Fruit fly (Drosophila melanogaster) whole organism, embryonic: ENCODE measurements around the gene CG32313.

Experiments used
- Blimp-1 ChIP-seq: fragments of 200-800 bp; sonication (Bioruptor generic); optimal IDR thresholded peaks from 3 replicates; lab custom pipeline; 2018; ENCODE audit warnings: missing biosample characterization, missing genetic modification characterization, mild to moderate bottlenecking, moderate library complexity, missing genetic modification reagents
- CG10565 ChIP-seq: fragments of 200-800 bp; sonication (Bioruptor generic); optimal IDR thresholded peaks from 3 replicates; lab custom pipeline; 2016; ENCODE audit warnings: missing biosample characterization, mild to moderate bottlenecking, missing genetic modification characterization
- CG10654 ChIP-seq: fragments of 200-800 bp; sonication (Bioruptor generic); optimal IDR thresholded peaks from 2 replicates; lab custom pipeline; 2016; ENCODE audit warnings: missing biosample characterization, missing genetic modification characterization
- CG11085 ChIP-seq: fragments of 200-800 bp; sonication (Bioruptor generic); IDR thresholded peaks from 2 replicates; pipeline ENCODE4 v1.3.6; 2022; ENCODE audit warnings: missing biosample characterization, missing genetic modification characterization
- CG11247 ChIP-seq: fragments of 200-800 bp; sonication (Bioruptor generic); IDR thresholded peaks from 2 replicates; pipeline ENCODE4 v1.3.6; 2022; ENCODE audit warnings: missing biosample characterization, missing genetic modification characterization
- CG11398 ChIP-seq: fragments of 200-800 bp; sonication (Bioruptor generic); optimal IDR thresholded peaks from 2 replicates; lab custom pipeline; 2016; ENCODE audit warnings: missing biosample characterization, missing genetic modification characterization
- CG12659 ChIP-seq: fragments of 200-800 bp; sonication (Bioruptor generic); optimal IDR thresholded peaks from 3 replicates; lab custom pipeline; 2017; ENCODE audit warnings: mild to moderate bottlenecking, missing biosample characterization, missing genetic modification reagents, missing genetic modification characterization
- CG1529 ChIP-seq: fragments of 200-800 bp; sonication (Bioruptor generic); optimal IDR thresholded peaks from 3 replicates; lab custom pipeline; 2018; ENCODE audit warnings: missing biosample characterization, missing genetic modification characterization
- CG16863 ChIP-seq: fragments of 200-800 bp; sonication (Bioruptor generic); optimal IDR thresholded peaks from 3 replicates; lab custom pipeline; 2016; ENCODE audit warnings: missing biosample characterization, missing genetic modification characterization
- CG1832 ChIP-seq: fragments of 200-800 bp; sonication (Bioruptor generic); optimal IDR thresholded peaks from 2 replicates; lab custom pipeline; 2017; ENCODE audit warnings: missing biosample characterization, mild to moderate bottlenecking, missing genetic modification characterization, inconsistent platforms
- CG18599 ChIP-seq: fragments of 200-800 bp; sonication (Bioruptor generic); optimal IDR thresholded peaks from 3 replicates; lab custom pipeline; 2017; ENCODE audit warnings: missing biosample characterization, missing genetic modification characterization, mild to moderate bottlenecking, moderate library complexity, missing genetic modification reagents
- CG30020 ChIP-seq: fragments of 200-800 bp; optimal IDR thresholded peaks from 2 replicates; lab custom pipeline; 2019; ENCODE audit warnings: missing biosample characterization, mild to moderate bottlenecking, missing genetic modification characterization, moderate library complexity
- CG31441 ChIP-seq: fragments of 200-800 bp; sonication (Bioruptor generic); IDR thresholded peaks from 2 replicates; pipeline ENCODE4 v1.3.6; 2022; ENCODE audit warnings: missing biosample characterization, missing genetic modification characterization
- CG32532 ChIP-seq: fragments of 200-800 bp; sonication (Bioruptor generic); IDR thresholded peaks from 2 replicates; pipeline ENCODE4 v1.3.6; 2022; ENCODE audit warnings: missing biosample characterization, missing genetic modification characterization
- CG34376 ChIP-seq: fragments of 200-800 bp; sonication (Bioruptor generic); optimal IDR thresholded peaks from 2 replicates; lab custom pipeline; 2018; ENCODE audit warnings: missing biosample characterization, mild to moderate bottlenecking, missing genetic modification characterization
- CG34422 ChIP-seq: fragments of 200-800 bp; sonication (Bioruptor generic); IDR thresholded peaks from 3 replicates; pipeline ENCODE4 v1.3.6; 2022; ENCODE audit warnings: missing biosample characterization, missing genetic modification characterization
- CG43689 ChIP-seq: fragments of 200-800 bp; sonication (Bioruptor generic); IDR thresholded peaks from 2 replicates; pipeline ENCODE4 v1.3.6; 2022; ENCODE audit warnings: missing biosample characterization, missing genetic modification characterization
- CG4730 ChIP-seq: fragments of 200-800 bp; sonication (Bioruptor generic); IDR thresholded peaks from 2 replicates; pipeline ENCODE4 v1.3.6; 2022; ENCODE audit warnings: missing biosample characterization, missing genetic modification characterization
- CG4854 ChIP-seq: fragments of 200-800 bp; sonication (Bioruptor generic); optimal IDR thresholded peaks from 2 replicates; lab custom pipeline; 2016; ENCODE audit warnings: missing biosample characterization, missing genetic modification characterization, inconsistent platforms
- CG6765 ChIP-seq: fragments of 200-800 bp; sonication (Bioruptor generic); optimal IDR thresholded peaks from 3 replicates; lab custom pipeline; 2017; ENCODE audit warnings: missing biosample characterization, mild to moderate bottlenecking, missing genetic modification characterization
- CG7745 ChIP-seq: fragments of 200-800 bp; sonication (Bioruptor generic); optimal IDR thresholded peaks from 2 replicates; lab custom pipeline; 2018; ENCODE audit warnings: missing biosample characterization, mild to moderate bottlenecking, missing genetic modification characterization, moderate library complexity
- Chrac-16 ChIP-seq: fragments of 200-800 bp; sonication (Bioruptor generic); optimal IDR thresholded peaks from 3 replicates; lab custom pipeline; 2016; ENCODE audit warnings: missing biosample characterization, missing genetic modification characterization
- D ChIP-seq, 2 experiments: fragments of 200-800 bp in 1 of 2; fragments of >200 bp in 1 of 2; sonication (Bioruptor generic) in 1 of 2; optimal IDR thresholded peaks; 2 replicates in 1 of 2; 3 replicates in 1 of 2; lab custom pipeline; 2017; ENCODE audit warnings: mild to moderate bottlenecking in 1 of 2, missing biosample characterization in 1 of 2, missing genetic modification characterization in 1 of 2, missing genetic modification reagents in 1 of 2
- D19A ChIP-seq: fragments of 200-800 bp; optimal IDR thresholded peaks from 3 replicates; lab custom pipeline; 2019; ENCODE audit warnings: missing biosample characterization, mild to moderate bottlenecking, missing genetic modification characterization, moderate library complexity
- Fer2 ChIP-seq: fragments of 200-800 bp; sonication (Bioruptor generic); optimal IDR thresholded peaks from 2 replicates; lab custom pipeline; 2018; ENCODE audit warnings: missing biosample characterization, mild to moderate bottlenecking, missing genetic modification characterization, moderate library complexity
- HLH3B ChIP-seq: fragments of 200-800 bp; sonication (Bioruptor generic); IDR thresholded peaks from 2 replicates; pipeline ENCODE4 v1.3.6; 2022; ENCODE audit warnings: missing biosample characterization, missing genetic modification characterization
- MBD-R2 ChIP-seq: fragments of 200-800 bp; sonication (Bioruptor generic); IDR thresholded peaks from 2 replicates; pipeline ENCODE4 v1.3.6; 2022; ENCODE audit warnings: missing biosample characterization, missing genetic modification characterization
- NC2α ChIP-seq: fragments of 200-800 bp; sonication (Bioruptor generic); optimal IDR thresholded peaks from 2 replicates; lab custom pipeline; 2016; ENCODE audit warnings: missing biosample characterization, missing genetic modification characterization
- NC2β ChIP-seq: fragments of 200-800 bp; sonication (Bioruptor generic); optimal IDR thresholded peaks from 2 replicates; lab custom pipeline; 2016; ENCODE audit warnings: missing biosample characterization, missing genetic modification characterization
- Optix ChIP-seq: fragments of 200-800 bp; sonication (Bioruptor generic); IDR thresholded peaks from 3 replicates; pipeline ENCODE4 v1.3.6; 2022; ENCODE audit warnings: missing biosample characterization, missing genetic modification characterization
- Rfx ChIP-seq: fragments of 200-800 bp; sonication (Bioruptor generic); IDR thresholded peaks from 2 replicates; pipeline ENCODE4 v1.3.6; 2022; ENCODE audit warnings: missing biosample characterization, missing genetic modification characterization
- Spps ChIP-seq: fragments of 200-800 bp; sonication (Bioruptor generic); optimal IDR thresholded peaks from 2 replicates; lab custom pipeline; 2018; ENCODE audit warnings: missing biosample characterization, mild to moderate bottlenecking, missing genetic modification characterization
- Taf1 ChIP-seq: fragments of 200-800 bp; sonication (Bioruptor generic); IDR thresholded peaks from 2 replicates; pipeline ENCODE4 v1.3.6; 2022; ENCODE audit warnings: missing biosample characterization, missing genetic modification characterization
- Usf ChIP-seq: fragments of 200-800 bp; sonication (Bioruptor generic); optimal IDR thresholded peaks from 2 replicates; lab custom pipeline; 2017; ENCODE audit warnings: missing genotype, missing biosample characterization, missing genetic modification characterization
- Xrp1 ChIP-seq: fragments of 200-800 bp; sonication (Bioruptor generic); IDR thresholded peaks from 2 replicates; pipeline ENCODE4 v1.3.6; 2022; ENCODE audit warnings: missing biosample characterization, missing genetic modification characterization
- cad ChIP-seq: fragments of >200 bp; optimal IDR thresholded peaks from 2 replicates; lab custom pipeline; 2017; ENCODE audit warnings: missing biosample characterization, missing genetic modification characterization
- crol ChIP-seq: fragments of 200-800 bp; sonication (Bioruptor generic); IDR thresholded peaks from 2 replicates; pipeline ENCODE4 v1.3.6; 2022; ENCODE audit warnings: missing biosample characterization, missing genetic modification characterization
- crp ChIP-seq, 2 experiments: fragments of 200-800 bp; sonication (Bioruptor generic); optimal IDR thresholded peaks; 2 replicates in 1 of 2; 3 replicates in 1 of 2; lab custom pipeline; 2017; ENCODE audit warnings: missing biosample characterization in 2 of 2, missing genetic modification characterization in 2 of 2, mild to moderate bottlenecking in 1 of 2, moderate library complexity in 1 of 2
- cwo ChIP-seq: fragments of 200-800 bp; sonication (Bioruptor generic); optimal IDR thresholded peaks from 3 replicates; lab custom pipeline; 2017; ENCODE audit warnings: missing biosample characterization, missing genetic modification characterization, mild to moderate bottlenecking, moderate library complexity, missing genetic modification reagents
- gsb ChIP-seq: fragments of 200-800 bp; sonication (Bioruptor generic); IDR thresholded peaks from 2 replicates; pipeline ENCODE4 v1.3.6; 2022; ENCODE audit warnings: missing biosample characterization, missing genetic modification characterization
- gsb-n ChIP-seq: fragments of 200-800 bp; sonication (Bioruptor generic); optimal IDR thresholded peaks from 3 replicates; lab custom pipeline; 2018; ENCODE audit warnings: missing biosample characterization, mild to moderate bottlenecking, missing genetic modification characterization
- hkb ChIP-seq, 2 experiments: fragments of 200-800 bp in 1 of 2; fragments of >200 bp in 1 of 2; sonication (Bioruptor generic) in 1 of 2; IDR thresholded peaks in 1 of 2; optimal IDR thresholded peaks in 1 of 2; 2 replicates each; pipeline versions ENCODE4 v1.3.6 to Lab custom; 2017 to 2022; ENCODE audit warnings: missing biosample characterization in 1 of 2, missing genetic modification characterization in 1 of 2
- kay ChIP-seq: fragments of 200-800 bp; sonication (Bioruptor generic); optimal IDR thresholded peaks from 2 replicates; lab custom pipeline; 2016; ENCODE audit warnings: missing biosample characterization, missing genetic modification characterization
- nerfin-2 ChIP-seq: fragments of 200-800 bp; sonication (Bioruptor generic); IDR thresholded peaks from 2 replicates; pipeline ENCODE4 v1.3.6; 2022; ENCODE audit warnings: missing biosample characterization, missing genetic modification characterization; ENCODE audit not compliant: partially characterized antibody
- onecut ChIP-seq: fragments of 200-800 bp; sonication (Bioruptor generic); IDR thresholded peaks from 2 replicates; pipeline ENCODE4 v1.3.6; 2022; ENCODE audit warnings: missing biosample characterization, missing genetic modification characterization
- pho ChIP-seq: fragments of 200-800 bp; sonication (Bioruptor generic); optimal IDR thresholded peaks from 2 replicates; lab custom pipeline; 2016; ENCODE audit warnings: missing biosample characterization, missing genetic modification characterization
- scrt ChIP-seq: fragments of 200-800 bp; sonication (Bioruptor generic); optimal IDR thresholded peaks from 2 replicates; lab custom pipeline; 2018; ENCODE audit warnings: missing biosample characterization, mild to moderate bottlenecking, missing genetic modification characterization, moderate library complexity
- sens-2 ChIP-seq: fragments of 200-800 bp; sonication (Bioruptor generic); IDR thresholded peaks from 2 replicates; pipeline ENCODE4 v1.3.6; 2022; ENCODE audit warnings: missing biosample characterization, missing genetic modification characterization
- sqz ChIP-seq: fragments of 200-800 bp; sonication (Bioruptor generic); optimal IDR thresholded peaks from 3 replicates; lab custom pipeline; 2018; ENCODE audit warnings: missing biosample characterization, mild to moderate bottlenecking, missing genetic modification characterization
- trem ChIP-seq: fragments of 200-800 bp; optimal IDR thresholded peaks from 3 replicates; lab custom pipeline; 2019; ENCODE audit warnings: missing biosample characterization, mild to moderate bottlenecking, missing genetic modification characterization, moderate library complexity
- vvl ChIP-seq: fragments of 200-800 bp; sonication (Bioruptor generic); IDR thresholded peaks from 2 replicates; pipeline ENCODE4 v1.3.6; 2022; ENCODE audit warnings: missing biosample characterization, missing genetic modification characterization

CG32313 gene

DNA sequence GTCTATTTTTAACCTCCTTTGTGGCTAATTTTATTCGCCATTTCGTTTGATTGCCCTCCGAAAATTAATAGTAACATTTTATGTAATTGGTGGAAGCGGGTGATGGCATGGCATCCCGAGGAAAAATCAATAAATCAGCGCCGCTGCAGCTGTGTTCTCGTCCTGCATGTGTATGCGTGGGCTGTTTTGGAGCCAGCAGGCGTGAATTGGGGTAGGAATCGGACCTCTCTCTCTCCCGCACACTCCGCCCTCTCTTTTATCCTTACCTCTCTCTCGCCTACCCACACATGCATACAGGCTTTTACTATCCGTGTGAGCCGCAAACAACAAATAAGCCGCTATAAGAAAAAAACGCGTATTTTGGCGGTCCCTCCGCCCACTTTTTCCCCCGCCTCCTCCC is 31.8 kb upstream of the CG32313 start (continued):
- TF ChIP-seq Rfx (GFP tag; lab: Robert Waterston, UW) (no peak), cad (GFP tag; lab: Kevin White, UChicago) (no peak), sens-2 (GFP tag; lab: Robert Waterston, UW) (no peak), NC2α (GFP tag; lab: Kevin White, UChicago) (no peak), kay (GFP tag; lab: Kevin White, UChicago) (no peak), sqz (GFP tag; lab: Kevin White, UChicago) (peak; percentile 49), CG31441 (GFP tag; lab: Robert Waterston, UW) (no peak), pho (GFP tag; lab: Kevin White, UChicago) (no peak), vvl (peak; percentile 10; the same call in 1 of the 2 replicates), D (optimal IDR thresholded peaks at IDR 0.05; lab: Kevin White, UChicago) (no peak), D (GFP tag; optimal IDR thresholded peaks at IDR 0.05; lab: Kevin White, UChicago) (no peak), CG34422 (GFP tag; lab: Robert Waterston, UW) (peak; percentile 47; the same call in 1 of the 3 replicates), CG10565 (no peak), D19A (no peak), gsb (GFP tag; lab: Robert Waterston, UW) (no peak), scrt (GFP tag; lab: Kevin White, UChicago) (no peak), CG7745 (tag; lab: Kevin White, UChicago) (no peak), CG11085 (GFP tag; lab: Robert Waterston, UW) (no peak), CG30020 (tag; lab: Kevin White, UChicago) (no peak), CG1529 (GFP tag; lab: Kevin White, UChicago) (no peak), CG18599 (GFP tag; lab: Kevin White, UChicago) (no peak), crol (GFP tag; lab: Robert Waterston, UW) (peak; percentile 71), Fer2 (tag; lab: Kevin White, UChicago) (no peak), CG34376 (no peak), CG4854 (GFP tag; lab: Kevin White, UChicago) (no peak), MBD-R2 (GFP tag; lab: Robert Waterston, UW) (peak; percentile 60), Blimp-1 (no peak), gsb-n (tag; lab: Kevin White, UChicago) (no peak), CG16863 (GFP tag; lab: Kevin White, UChicago) (no peak), CG10654 (GFP tag; lab: Kevin White, UChicago) (no peak), Usf (GFP tag; lab: Kevin White, UChicago) (no peak), Xrp1 (GFP tag; lab: Robert Waterston, UW) (no peak), Spps (no peak), HLH3B (GFP tag; lab: Robert Waterston, UW) (no peak), Optix (GFP tag; lab: Robert Waterston, UW) (no peak), Chrac-16 (GFP tag; lab: Kevin White, UChicago) (no peak), Taf1 (GFP tag; lab: Robert Waterston, UW) (no peak), onecut (GFP tag; lab: Robert Waterston, UW) (peak; percentile 98), cwo (GFP tag; lab: Kevin White, UChicago) (no peak), CG43689 (GFP tag; lab: Robert Waterston, UW) (no peak), CG11247 (GFP tag; lab: Robert Waterston, UW) (0 out of 2 replicates have a peak, but pooled peaks have one; percentile 27), CG12659 (GFP tag; lab: Kevin White, UChicago) (no peak), hkb (optimal IDR thresholded peaks at IDR 0.05; lab: Kevin White, UChicago) (no peak), hkb (GFP tag; IDR thresholded peaks at IDR 0.05; lab: Robert Waterston, UW) (peak; percentile 15; the same call in 1 of the 2 replicates), CG4730 (GFP tag; lab: Robert Waterston, UW) (no peak), CG6765 (GFP tag; lab: Kevin White, UChicago) (peak; percentile 5), crp (GFP tag; optimal IDR thresholded peaks at IDR 0.05; lab: Kevin White, UChicago) (no peak), CG32532 (GFP tag; lab: Robert Waterston, UW) (no peak), CG1832 (GFP tag; lab: Kevin White, UChicago) (peak; percentile 57), nerfin-2 (GFP tag; lab: Robert Waterston, UW) (0 out of 2 replicates have a peak, but pooled peaks have one; percentile 24), trem (no peak), CG11398 (GFP tag; lab: Kevin White, UChicago) (no peak), NC2β (GFP tag; lab: Kevin White, UChicago) (no peak)
